Worm (Caenorhabditis elegans) whole organism, L3 larva: ENCODE data around the gene srw-11.

Experiments used
- elt-2 ChIP-seq: sonication (generic microtip); optimal IDR thresholded peaks from 2 replicates; lab custom pipeline; 2016; ENCODE audit warnings: missing genetic modification reagents, mild to moderate bottlenecking, missing genetic modification characterization, missing compliant biosample characterization
- fkh-10 ChIP-seq: sonication (generic microtip); optimal IDR thresholded peaks from 2 replicates; lab custom pipeline; 2017; ENCODE audit warnings: missing biosample characterization, missing genetic modification reagents, missing genetic modification characterization
- fos-1 ChIP-seq: fragments of 150-350 bp; optimal IDR thresholded peaks from 2 replicates; lab custom pipeline; 2014; ENCODE audit warnings: missing biosample characterization, missing genetic modification characterization
- mdl-1 ChIP-seq: fragments of 150-350 bp; optimal IDR thresholded peaks from 2 replicates; lab custom pipeline; 2014; ENCODE audit warnings: missing biosample characterization, missing genetic modification characterization
- nhr-11 ChIP-seq: fragments of 150-350 bp; optimal IDR thresholded peaks from 2 replicates; lab custom pipeline; 2014; ENCODE audit warnings: missing biosample characterization, missing genetic modification characterization
- nhr-25 ChIP-seq: sonication (generic microtip); optimal IDR thresholded peaks from 2 replicates; lab custom pipeline; 2017; ENCODE audit warnings: missing biosample characterization, missing genetic modification characterization
- nhr-43 ChIP-seq: sonication (generic microtip); optimal IDR thresholded peaks from 2 replicates; lab custom pipeline; 2016; ENCODE audit warnings: mild to moderate bottlenecking, missing genetic modification characterization, missing compliant biosample characterization; ENCODE audit not compliant: poor library complexity, severe bottlenecking
- nhr-77 ChIP-seq: fragments of 150-350 bp; optimal IDR thresholded peaks from 2 replicates; lab custom pipeline; 2014; ENCODE audit warnings: missing biosample characterization, missing genetic modification characterization
- ztf-4 ChIP-seq: fragments of 150-350 bp; optimal IDR thresholded peaks from 2 replicates; lab custom pipeline; 2014; ENCODE audit warnings: missing biosample characterization, missing genetic modification characterization

ce11 chrV:15252082-15252481 lies 12.0 kb upstream of the srw-11 start, which contains the start of gene srbc-76:
- TF ChIP-seq ztf-4 (tag; lab: Kevin White, UChicago), result no peak
- no peak for TF ChIP-seq nhr-11 (tag; lab: Kevin White, UChicago)
- no peak for TF ChIP-seq elt-2 (tag; lab: Kevin White, UChicago)
- no peak for TF ChIP-seq fos-1
- no peak for TF ChIP-seq fkh-10 (GFP tag; lab: Kevin White, UChicago)
- no peak for TF ChIP-seq nhr-43 (tag; lab: Kevin White, UChicago)
- TF ChIP-seq mdl-1 (tag; lab: Kevin White, UChicago), result no peak
- TF ChIP-seq nhr-25 (tag; lab: Kevin White, UChicago), result no peak
- TF ChIP-seq nhr-77 (tag; lab: Kevin White, UChicago), result no peak
